Worm (Caenorhabditis elegans): ENCODE measurements around the gene Y41E3.8.

ce11 chrIV:15051045-15051444, 22.3 kb upstream of the Y41E3.8 start:
- no peak for TF ChIP-seq fos-1 (tag; optimal IDR thresholded peaks at IDR 0.05)
- TF ChIP-seq elt-3 (tag; optimal IDR thresholded peaks at IDR 0.05), result no peak

Data from whole organism, L1 larva.